Worm (Caenorhabditis elegans): ENCODE data around the gene F54C8.7.
"Not testable (repeated sequence)": the region's sequence is repeated elsewhere in the genome, so short reads cannot be mapped to it uniquely, and the experiment has no call there.

F54C8.7 gene

DNA sequence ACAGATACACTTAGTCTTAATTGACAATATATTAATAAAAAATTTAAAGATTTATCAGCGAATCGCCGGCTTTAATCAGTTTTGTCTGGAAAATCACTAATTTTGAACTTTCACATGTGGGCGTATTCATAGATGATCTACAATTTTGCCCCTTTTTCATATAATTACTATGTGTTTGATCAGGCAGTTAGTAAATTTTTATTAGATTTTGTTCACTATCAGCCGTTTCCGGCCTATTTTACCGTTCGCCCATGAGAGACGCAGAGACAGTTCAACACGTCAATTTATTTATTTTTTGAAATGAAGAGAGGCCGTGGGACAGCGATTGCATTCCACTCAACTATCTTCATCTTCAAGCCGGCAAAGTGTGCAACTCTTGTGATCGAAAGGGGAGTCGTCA is 33.6 kb downstream of the F54C8.7 start, which contains the start of gene T26G10.4:
TSS of gene T26G10.4 (plus strand) at position 301 of the 400 bp plus-strand sequence.
- not testable (repeated sequence) for TF ChIP-seq F13H6.1, egl-27, fos-1 (tag; optimal IDR thresholded peaks at IDR 0.05)

DNA sequence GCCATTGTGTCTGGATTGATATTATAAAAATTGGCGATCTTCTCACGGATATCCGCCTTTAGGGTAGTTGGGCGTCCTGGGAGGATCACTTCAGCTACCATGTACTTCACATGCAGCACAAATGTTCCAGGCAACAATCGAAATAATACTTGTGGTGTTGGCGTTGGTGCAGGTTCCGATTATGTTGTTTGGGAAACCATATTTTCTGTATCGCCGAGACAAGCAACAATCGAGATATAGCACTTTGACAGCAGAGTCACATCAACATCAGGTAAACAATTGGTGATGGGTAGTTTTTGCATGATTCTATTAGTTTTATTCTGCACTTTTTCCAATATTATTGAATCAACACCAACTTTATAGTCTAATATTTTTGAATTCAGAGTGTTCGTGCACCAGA is 40.5 kb downstream of the F54C8.7 start, which contains the start of gene T26G10.3:
TSS of gene T26G10.3 (minus strand) at position 101 of the 400 bp plus-strand sequence.
- TF ChIP-seq blmp-1 (tag; optimal IDR thresholded peaks at IDR 0.05; ENCODE audit: insufficient read depth), result no peak
- TF ChIP-seq alr-1 (tag; optimal IDR thresholded peaks at IDR 0.05), result no peak
- no peak for TF ChIP-seq mbf-1 (tag; optimal IDR thresholded peaks at IDR 0.05)
- TF ChIP-seq egl-27 (tag; optimal IDR thresholded peaks at IDR 0.05), result no peak
- no peak for TF ChIP-seq ceh-16 (tag; optimal IDR thresholded peaks at IDR 0.05)
- TF ChIP-seq gmeb-1 (tag; optimal IDR thresholded peaks at IDR 0.05), result no peak
- TF ChIP-seq nhr-12 (tag; optimal IDR thresholded peaks at IDR 0.05), result no peak
- no peak for TF ChIP-seq F13H6.1 (tag; optimal IDR thresholded peaks at IDR 0.05)
- TF ChIP-seq ceh-82 (tag; optimal IDR thresholded peaks at IDR 0.05), result no peak
- TF ChIP-seq lsy-2 (tag; optimal IDR thresholded peaks at IDR 0.05), result no peak

DNA sequence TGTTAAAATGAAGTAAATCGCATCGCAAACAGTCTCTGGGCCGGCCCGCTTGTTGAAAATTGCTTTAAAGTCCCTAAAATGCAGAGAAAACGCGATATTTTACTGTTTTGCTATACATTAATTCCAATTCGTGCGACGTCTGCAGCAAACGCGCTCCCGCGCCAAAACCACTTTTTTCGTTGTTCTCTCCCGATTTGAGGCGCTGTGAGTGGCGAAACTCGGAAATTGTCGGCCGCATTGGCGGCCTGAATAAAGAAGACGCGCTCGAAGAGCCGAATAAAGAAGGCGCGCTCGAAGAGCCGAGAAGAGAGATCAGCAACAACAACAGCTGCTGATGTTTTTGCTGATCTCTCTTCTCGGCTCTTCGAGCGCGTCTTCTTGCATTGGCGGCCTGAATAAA is 45.6 kb downstream of the F54C8.7 start:
- TF ChIP-seq unc-55 (GFP tag; optimal IDR thresholded peaks at IDR 0.05) (peak; percentile 48), snpc-4 (tag; optimal IDR thresholded peaks at IDR 0.05) (peak; percentile 92)

DNA sequence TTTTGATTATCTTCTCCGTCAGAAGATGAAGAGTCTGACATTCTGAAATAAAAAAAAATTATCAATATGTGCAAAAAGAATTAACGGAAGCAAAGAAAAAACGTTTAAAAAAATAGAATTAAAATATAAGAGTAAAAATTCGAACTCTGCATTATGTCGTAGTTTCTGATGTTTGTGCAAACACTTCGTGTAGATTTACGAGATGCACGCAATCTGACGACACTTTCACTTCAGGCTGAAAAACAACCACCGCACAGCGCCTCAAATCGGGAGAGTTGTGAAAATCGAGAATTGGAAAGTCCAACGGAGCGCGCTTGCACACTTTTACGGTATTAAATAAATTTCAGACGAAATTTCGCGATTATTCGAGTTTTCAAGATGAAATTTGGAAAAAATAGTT is 47.3 kb downstream of the F54C8.7 start, which contains the start of gene T26G10.1:
TSS of gene T26G10.1 (minus strand) at position 42 of the 400 bp plus-strand sequence.
- TF ChIP-seq egl-27 (tag; optimal IDR thresholded peaks at IDR 0.05) (peak; percentile 50), unc-62 (GFP tag; optimal IDR thresholded peaks at IDR 0.05) (no peak), zag-1 (tag; optimal IDR thresholded peaks at IDR 0.05) (no peak), Y55F3AM.14 (GFP tag; optimal IDR thresholded peaks at IDR 0.05) (no peak), sma-9 (GFP tag; optimal IDR thresholded peaks at IDR 0.05) (peak; percentile 56), sma-9 (tag; optimal IDR thresholded peaks at IDR 0.05) (no peak), unc-55 (GFP tag; optimal IDR thresholded peaks at IDR 0.05) (peak; percentile 83), nhr-11 (tag; optimal IDR thresholded peaks at IDR 0.05) (no peak), unc-39 (tag; optimal IDR thresholded peaks at IDR 0.05) (no peak), nhr-6 (tag; optimal IDR thresholded peaks at IDR 0.05) (no peak), ztf-4 (tag; optimal IDR thresholded peaks at IDR 0.05) (no peak), dmd-4 (tag; optimal IDR thresholded peaks at IDR 0.05) (no peak), nhr-23 (tag; optimal IDR thresholded peaks at IDR 0.05) (no peak), ztf-1 (GFP tag; conservative IDR thresholded peaks at IDR 0.05) (no peak), lin-13 (GFP tag; optimal IDR thresholded peaks at IDR 0.05) (peak; percentile 68), F13H6.1 (tag; optimal IDR thresholded peaks at IDR 0.05) (peak; percentile 68), nhr-77 (tag; optimal IDR thresholded peaks at IDR 0.05) (no peak), skn-1 (tag; optimal IDR thresholded peaks at IDR 0.05) (no peak), elt-3 (tag; optimal IDR thresholded peaks at IDR 0.05) (no peak), aly-2 (tag; optimal IDR thresholded peaks at IDR 0.05) (no peak), sem-4 (tag; optimal IDR thresholded peaks at IDR 0.05) (peak; percentile 28), nhr-237 (tag; optimal IDR thresholded peaks at IDR 0.05) (no peak), ZK546.5 (tag; optimal IDR thresholded peaks at IDR 0.05) (peak; percentile 3), ceh-16 (tag; optimal IDR thresholded peaks at IDR 0.05) (no peak), snpc-4 (tag; optimal IDR thresholded peaks at IDR 0.05) (peak; percentile 60), peb-1 (tag; optimal IDR thresholded peaks at IDR 0.05) (no peak), nhr-129 (tag; optimal IDR thresholded peaks at IDR 0.05) (peak; percentile 21), alr-1 (tag; optimal IDR thresholded peaks at IDR 0.05) (no peak), nhr-12 (tag; optimal IDR thresholded peaks at IDR 0.05) (no peak), mab-5 (tag; optimal IDR thresholded peaks at IDR 0.05) (peak; percentile 65), lsy-2 (tag; optimal IDR thresholded peaks at IDR 0.05) (peak; percentile 75 to 91), fos-1 (tag; optimal IDR thresholded peaks at IDR 0.05) (no peak), ceh-82 (tag; optimal IDR thresholded peaks at IDR 0.05) (no peak), blmp-1 (tag; optimal IDR thresholded peaks at IDR 0.05; ENCODE audit: insufficient read depth) (peak; percentile 83), lin-11 (tag; optimal IDR thresholded peaks at IDR 0.05) (no peak), lin-39 (tag; optimal IDR thresholded peaks at IDR 0.05) (no peak), R02D3.7 (tag; optimal IDR thresholded peaks at IDR 0.05) (peak; percentile 92), ama-1 (optimal IDR thresholded peaks at IDR 0.05) (no peak), sma-3 (GFP tag; optimal IDR thresholded peaks at IDR 0.05) (peak; percentile 67), ztf-11 (tag; optimal IDR thresholded peaks at IDR 0.05) (no peak), nhr-25 (tag; optimal IDR thresholded peaks at IDR 0.05) (peak; percentile 72), crh-2 (tag; optimal IDR thresholded peaks at IDR 0.05) (peak; percentile 76), nhr-21 (tag; optimal IDR thresholded peaks at IDR 0.05) (peak; percentile 54), elt-1 (tag; optimal IDR thresholded peaks at IDR 0.05) (no peak), nhr-10 (tag; optimal IDR thresholded peaks at IDR 0.05) (no peak), mbf-1 (tag; optimal IDR thresholded peaks at IDR 0.05) (no peak)

Measured in whole organism, L2 larva.